Worm (Caenorhabditis elegans): Measurements from ENCODE around the gene F10E7.1.

ce11 chrII:7161512-7161911 is 35.0 kb downstream of the F10E7.1 start, which contains the start of gene C27H5.12:
- no peak for TF ChIP-seq klf-2 (GFP tag; conservative IDR thresholded peaks at IDR 0.05)
- no peak for TF ChIP-seq ztf-23 (GFP tag; IDR thresholded peaks at IDR 0.05)
- no peak for TF ChIP-seq ztf-29 (GFP tag; IDR thresholded peaks at IDR 0.05)
- no peak for TF ChIP-seq flt-1 (GFP tag; IDR thresholded peaks at IDR 0.05)
- TF ChIP-seq T22C8.4 (GFP tag; IDR thresholded peaks at IDR 0.05), result no peak
- no peak for TF ChIP-seq ref-1 (GFP tag; conservative IDR thresholded peaks at IDR 0.05)
- TF ChIP-seq tab-1 (GFP tag; IDR thresholded peaks at IDR 0.05), result no peak

Measured in whole organism, midembryonic.